Worm (Caenorhabditis elegans) whole organism, early embryonic: ENCODE results near the gene M03A1.3.

ENCODE experiments used
- B0310.2 ChIP-seq: sonication (generic microtip); optimal IDR thresholded peaks from 2 replicates; lab custom pipeline; 2016; ENCODE audit warnings: mild to moderate bottlenecking, missing genetic modification characterization, missing compliant biosample characterization
- aly-1 ChIP-seq: sonication (generic microtip); optimal IDR thresholded peaks from 2 replicates; lab custom pipeline; 2016; ENCODE audit warnings: missing genetic modification characterization, missing compliant biosample characterization
- ama-1 ChIP-seq: fragments of 150-350 bp; optimal IDR thresholded peaks from 2 replicates; lab custom pipeline; 2014
- ceh-13 ChIP-seq: fragments of 200-800 bp; sonication (Bioruptor generic); optimal IDR thresholded peaks from 2 replicates; lab custom pipeline; 2018; ENCODE audit warnings: mild to moderate bottlenecking, missing genetic modification characterization, missing compliant biosample characterization
- ets-7 ChIP-seq: sonication (generic microtip); optimal IDR thresholded peaks from 2 replicates; lab custom pipeline; 2016; ENCODE audit warnings: missing genotype, missing genetic modification characterization, missing compliant biosample characterization
- hmbx-1 ChIP-seq: sonication (generic microtip); optimal IDR thresholded peaks from 2 replicates; lab custom pipeline; 2016; ENCODE audit warnings: mild to moderate bottlenecking, missing genetic modification characterization, missing compliant biosample characterization
- pes-1 ChIP-seq: fragments of 200-800 bp; sonication (Bioruptor generic); IDR thresholded peaks from 2 replicates; pipeline ENCODE4 v1.3.6; 2022; ENCODE audit warnings: missing genetic modification reagents, missing genetic modification characterization, missing compliant biosample characterization
- tbx-11 ChIP-seq: fragments of 200-800 bp; sonication (Bioruptor generic); IDR thresholded peaks from 2 replicates; pipeline ENCODE4 v1.3.6; 2022; ENCODE audit warnings: missing genetic modification characterization, missing compliant biosample characterization
- tbx-37 ChIP-seq: fragments of 200-800 bp; sonication (Bioruptor generic); conservative IDR thresholded peaks from 2 replicates; pipeline ENCODE4 v1.3.6; 2022; ENCODE audit warnings: missing genetic modification reagents, missing genetic modification characterization, missing compliant biosample characterization
- tra-4 ChIP-seq: sonication (generic microtip); optimal IDR thresholded peaks from 2 replicates; lab custom pipeline; 2017; ENCODE audit warnings: missing genetic modification characterization, missing compliant biosample characterization

- TF ChIP-seq aly-1 (tag; lab: Kevin White, UChicago), result no peak
- no peak for TF ChIP-seq B0310.2 (tag; lab: Kevin White, UChicago)
- TF ChIP-seq ceh-13 (GFP tag; lab: Kevin White, UChicago), result no peak
- TF ChIP-seq ama-1 (lab: Kevin White, UChicago), result no peak
- no peak for TF ChIP-seq tra-4 (tag; lab: Kevin White, UChicago)
- TF ChIP-seq hmbx-1 (tag; lab: Kevin White, UChicago), result no peak
- TF ChIP-seq tbx-11 (GFP tag; lab: Robert Waterston, UW), result no peak
- TF ChIP-seq tbx-37 (GFP tag; lab: Robert Waterston, UW), result no peak
- no peak for TF ChIP-seq pes-1
- TF ChIP-seq ets-7 (tag; lab: Kevin White, UChicago), result no peak
These were observed 37.5 kb upstream of the M03A1.3 start for ce11 chrII:4519976-4520594.
